Fruit fly (Drosophila melanogaster) whole organism, embryonic: ENCODE measurements around the gene Trm7-34.

Experiments
- CG10431 ChIP-seq: fragments of 200-800 bp; sonication (Bioruptor generic); optimal IDR thresholded peaks from 3 replicates; lab custom pipeline; 2018; ENCODE audit warnings: missing biosample characterization, mild to moderate bottlenecking, missing genetic modification characterization
- CG11504 ChIP-seq: fragments of 200-800 bp; sonication (Bioruptor generic); optimal IDR thresholded peaks from 3 replicates; lab custom pipeline; 2019; ENCODE audit warnings: missing biosample characterization, mild to moderate bottlenecking, missing genetic modification characterization, moderate library complexity
- CG11560 ChIP-seq: fragments of 200-800 bp; sonication (Bioruptor generic); IDR thresholded peaks from 3 replicates; pipeline ENCODE4 v1.3.6; 2022; ENCODE audit warnings: missing biosample characterization, missing genetic modification characterization
- CG1233 ChIP-seq: fragments of 200-800 bp; sonication (Bioruptor generic); optimal IDR thresholded peaks from 4 replicates; lab custom pipeline; 2018; ENCODE audit warnings: missing biosample characterization, mild to moderate bottlenecking, missing genetic modification characterization
- CG14050 ChIP-seq: fragments of 200-800 bp; sonication (Bioruptor generic); IDR thresholded peaks from 3 replicates; pipeline ENCODE4 v1.3.6; 2022; ENCODE audit warnings: missing biosample characterization, missing genetic modification characterization
- CG14710 ChIP-seq: fragments of 200-800 bp; sonication (Bioruptor generic); optimal IDR thresholded peaks from 3 replicates; lab custom pipeline; 2019; ENCODE audit warnings: missing biosample characterization, mild to moderate bottlenecking, missing genetic modification characterization, moderate library complexity
- CG14965 ChIP-seq: fragments of 200-800 bp; sonication (Bioruptor generic); optimal IDR thresholded peaks from 2 replicates; lab custom pipeline; 2016; ENCODE audit warnings: missing biosample characterization, missing genetic modification characterization, borderline replicate concordance
- CG1529 ChIP-seq: fragments of 200-800 bp; sonication (Bioruptor generic); optimal IDR thresholded peaks from 3 replicates; lab custom pipeline; 2018; ENCODE audit warnings: missing biosample characterization, missing genetic modification characterization
- CG15514 ChIP-seq: fragments of 200-800 bp; sonication (Bioruptor generic); optimal IDR thresholded peaks from 3 replicates; lab custom pipeline; 2017; ENCODE audit warnings: missing biosample characterization, missing genetic modification characterization, mild to moderate bottlenecking, moderate library complexity, missing genetic modification reagents
- CG17361 ChIP-seq: fragments of 200-800 bp; sonication (Bioruptor generic); IDR thresholded peaks from 3 replicates; pipeline ENCODE4 v1.3.6; 2022; ENCODE audit warnings: missing biosample characterization, missing genetic modification characterization
- CG2116 ChIP-seq: fragments of 200-800 bp; sonication (Bioruptor generic); optimal IDR thresholded peaks from 3 replicates; lab custom pipeline; 2018; ENCODE audit warnings: missing biosample characterization, mild to moderate bottlenecking, missing genetic modification characterization
- CG2199 ChIP-seq: fragments of 200-800 bp; sonication (Bioruptor generic); IDR thresholded peaks from 3 replicates; pipeline ENCODE4 v1.3.6; 2022; ENCODE audit warnings: missing biosample characterization, missing genetic modification characterization
- CG32772 ChIP-seq: fragments of 200-800 bp; sonication (Bioruptor generic); IDR thresholded peaks from 2 replicates; pipeline ENCODE4 v1.3.6; 2022; ENCODE audit warnings: missing biosample characterization, missing genetic modification characterization
- CG3407 ChIP-seq: fragments of 200-800 bp; sonication (Bioruptor generic); optimal IDR thresholded peaks from 2 replicates; lab custom pipeline; 2018; ENCODE audit warnings: missing biosample characterization, mild to moderate bottlenecking, missing genetic modification characterization
- CG34422 ChIP-seq: fragments of 200-800 bp; sonication (Bioruptor generic); IDR thresholded peaks from 3 replicates; pipeline ENCODE4 v1.3.6; 2022; ENCODE audit warnings: missing biosample characterization, missing genetic modification characterization
- CG3847 ChIP-seq: fragments of 200-800 bp; sonication (Bioruptor generic); IDR thresholded peaks from 2 replicates; pipeline ENCODE4 v1.3.6; 2022; ENCODE audit warnings: missing biosample characterization, missing genetic modification characterization
- CG6689 ChIP-seq: fragments of 200-800 bp; sonication (Bioruptor generic); IDR thresholded peaks from 2 replicates; pipeline ENCODE4 v1.3.6; 2022; ENCODE audit warnings: missing biosample characterization, missing genetic modification characterization
- CG8478 ChIP-seq: fragments of >200 bp; optimal IDR thresholded peaks from 2 replicates; lab custom pipeline; 2018
- D19A ChIP-seq: fragments of 200-800 bp; optimal IDR thresholded peaks from 3 replicates; lab custom pipeline; 2019; ENCODE audit warnings: missing biosample characterization, mild to moderate bottlenecking, missing genetic modification characterization, moderate library complexity
- D19B ChIP-seq: fragments of 200-800 bp; sonication (Bioruptor generic); optimal IDR thresholded peaks from 2 replicates; lab custom pipeline; 2017; ENCODE audit warnings: missing biosample characterization, mild to moderate bottlenecking, missing genetic modification characterization
- ERR ChIP-seq: fragments of 200-800 bp; sonication (Bioruptor generic); optimal IDR thresholded peaks from 2 replicates; lab custom pipeline; 2016; ENCODE audit warnings: missing biosample characterization, missing genetic modification characterization
- H15 ChIP-seq: fragments of 200-800 bp; sonication (Bioruptor generic); IDR thresholded peaks from 3 replicates; pipeline ENCODE4 v1.3.6; 2022; ENCODE audit warnings: missing biosample characterization, missing genetic modification characterization
- HLH54F ChIP-seq: fragments of 200-800 bp; sonication (Bioruptor generic); optimal IDR thresholded peaks from 3 replicates; lab custom pipeline; 2016; ENCODE audit warnings: missing biosample characterization, missing genetic modification characterization
- HmgZ ChIP-seq: fragments of 200-800 bp; sonication (Bioruptor generic); optimal IDR thresholded peaks from 2 replicates; lab custom pipeline; 2018; ENCODE audit warnings: missing biosample characterization, mild to moderate bottlenecking, missing genetic modification characterization
- Mrtf ChIP-seq: fragments of 200-800 bp; sonication (Bioruptor generic); IDR thresholded peaks from 3 replicates; pipeline ENCODE4 v1.3.6; 2022; ENCODE audit warnings: missing biosample characterization, missing genetic modification characterization
- Nf-YC ChIP-seq: fragments of 200-800 bp; optimal IDR thresholded peaks from 3 replicates; lab custom pipeline; 2019; ENCODE audit warnings: missing biosample characterization, mild to moderate bottlenecking, missing genetic modification characterization, moderate library complexity
- Optix ChIP-seq: fragments of 200-800 bp; sonication (Bioruptor generic); IDR thresholded peaks from 3 replicates; pipeline ENCODE4 v1.3.6; 2022; ENCODE audit warnings: missing biosample characterization, missing genetic modification characterization
- Pdp1 ChIP-seq, 2 experiments: fragments of 200-800 bp; sonication (Bioruptor generic); optimal IDR thresholded peaks; 3 replicates each; lab custom pipeline; 2016; ENCODE audit warnings: missing biosample characterization in 2 of 2, missing genetic modification characterization in 2 of 2, mild to moderate bottlenecking in 1 of 2, moderate library complexity in 1 of 2
- Rx ChIP-seq: fragments of 200-800 bp; sonication (Bioruptor generic); IDR thresholded peaks from 2 replicates; pipeline ENCODE4 v1.3.6; 2022; ENCODE audit warnings: missing biosample characterization, missing genetic modification characterization
- Sox100B ChIP-seq: fragments of 200-800 bp; sonication (Bioruptor generic); optimal IDR thresholded peaks from 3 replicates; lab custom pipeline; 2018; ENCODE audit warnings: missing biosample characterization, mild to moderate bottlenecking, missing genetic modification characterization
- Sry-δ ChIP-seq: fragments of 200-800 bp; sonication (Bioruptor generic); optimal IDR thresholded peaks from 2 replicates; lab custom pipeline; 2016; ENCODE audit warnings: missing biosample characterization, missing genetic modification characterization
- ac ChIP-seq: fragments of 200-800 bp; sonication (Bioruptor generic); optimal IDR thresholded peaks from 3 replicates; lab custom pipeline; 2017; ENCODE audit warnings: missing biosample characterization, mild to moderate bottlenecking, missing genetic modification characterization
- al ChIP-seq: fragments of 200-800 bp; sonication (Bioruptor generic); IDR thresholded peaks from 2 replicates; pipeline ENCODE4 v1.3.6; 2022; ENCODE audit warnings: missing biosample characterization, missing genetic modification characterization
- bbx ChIP-seq: fragments of 200-800 bp; sonication (Bioruptor generic); IDR thresholded peaks from 2 replicates; pipeline ENCODE4 v1.3.6; 2022; ENCODE audit warnings: missing biosample characterization, missing genetic modification characterization; ENCODE audit not compliant: partially characterized antibody
- chn ChIP-seq: fragments of 200-800 bp; sonication (Bioruptor generic); optimal IDR thresholded peaks from 2 replicates; lab custom pipeline; 2016; ENCODE audit warnings: missing biosample characterization, missing genetic modification characterization
- crc ChIP-seq: fragments of 200-800 bp; sonication (Bioruptor generic); optimal IDR thresholded peaks from 2 replicates; lab custom pipeline; 2016; ENCODE audit warnings: missing biosample characterization, missing genetic modification characterization
- crp ChIP-seq, 2 experiments: fragments of 200-800 bp; sonication (Bioruptor generic); optimal IDR thresholded peaks; 2 replicates in 1 of 2; 3 replicates in 1 of 2; lab custom pipeline; 2017; ENCODE audit warnings: missing biosample characterization in 2 of 2, missing genetic modification characterization in 2 of 2, mild to moderate bottlenecking in 1 of 2, moderate library complexity in 1 of 2
- dm ChIP-seq: fragments of 200-800 bp; sonication (Bioruptor generic); optimal IDR thresholded peaks from 3 replicates; lab custom pipeline; 2016; ENCODE audit warnings: missing biosample characterization, missing genetic modification characterization
- emc ChIP-seq: fragments of 200-800 bp; sonication (Bioruptor generic); optimal IDR thresholded peaks from 2 replicates; lab custom pipeline; 2016; ENCODE audit warnings: missing biosample characterization, missing genetic modification characterization
- esg ChIP-seq: fragments of 200-800 bp; sonication (Bioruptor generic); conservative IDR thresholded peaks from 2 replicates; pipeline ENCODE4 v1.3.6; 2022; ENCODE audit warnings: missing biosample characterization, missing genetic modification characterization
- eve ChIP-seq, 2 experiments: fragments of >200 bp; optimal IDR thresholded peaks; 2 replicates each; lab custom pipeline; 2017; ENCODE audit warnings: missing biosample characterization in 2 of 2, missing genetic modification characterization in 2 of 2
- ftz-f1 ChIP-seq: fragments of 200-800 bp; sonication (Bioruptor generic); optimal IDR thresholded peaks from 2 replicates; lab custom pipeline; 2016; ENCODE audit warnings: missing biosample characterization, missing genetic modification characterization
- grn ChIP-seq: fragments of 200-800 bp; sonication (Bioruptor generic); optimal IDR thresholded peaks from 3 replicates; lab custom pipeline; 2017; ENCODE audit warnings: missing biosample characterization, missing genetic modification characterization
- nerfin-1 ChIP-seq: fragments of 200-800 bp; sonication (Bioruptor generic); optimal IDR thresholded peaks from 3 replicates; lab custom pipeline; 2019; ENCODE audit warnings: missing biosample characterization, mild to moderate bottlenecking, missing genetic modification characterization, moderate library complexity
- schlank ChIP-seq: fragments of 200-800 bp; sonication (Bioruptor generic); optimal IDR thresholded peaks from 2 replicates; lab custom pipeline; 2018; ENCODE audit warnings: missing biosample characterization, mild to moderate bottlenecking, missing genetic modification characterization
- sisA ChIP-seq: fragments of 200-800 bp; sonication (Bioruptor generic); IDR thresholded peaks from 2 replicates; pipeline ENCODE4 v1.3.6; 2022; ENCODE audit warnings: missing biosample characterization, missing genetic modification characterization
- sob ChIP-seq: fragments of 200-800 bp; sonication (Bioruptor generic); IDR thresholded peaks from 2 replicates; pipeline ENCODE4 v1.3.6; 2022; ENCODE audit warnings: missing biosample characterization, missing genetic modification characterization
- sr ChIP-seq: fragments of 200-800 bp; sonication (Bioruptor generic); IDR thresholded peaks from 3 replicates; pipeline ENCODE4 v1.3.6; 2022; ENCODE audit warnings: missing biosample characterization, missing genetic modification characterization
- ttk ChIP-seq: fragments of 200-800 bp; sonication (Bioruptor generic); IDR thresholded peaks from 2 replicates; pipeline ENCODE4 v2.1.2; 2022; ENCODE audit warnings: missing biosample characterization, missing genetic modification characterization
- unc-4 ChIP-seq: fragments of 200-800 bp; sonication (Bioruptor generic); IDR thresholded peaks from 2 replicates; pipeline ENCODE4 v1.3.6; 2022; ENCODE audit warnings: missing biosample characterization, missing genetic modification characterization; ENCODE audit not compliant: partially characterized antibody

Gene Trm7-34

dm6 chr3R:21179592-21180390, 46.1 kb upstream of the Trm7-34 start (continued):
- TF ChIP-seq CG3847 (GFP tag; lab: Robert Waterston, UW) (no peak), CG8478 (peak; percentile 49), bbx (GFP tag; lab: Robert Waterston, UW) (peak; percentile 51), sob (GFP tag; lab: Robert Waterston, UW) (peak; percentile 45; the same call in 1 of the 2 replicates), grn (GFP tag; lab: Kevin White, UChicago) (peak; percentile 90), unc-4 (GFP tag; lab: Robert Waterston, UW) (peak; percentile 43; the same call in 1 of the 2 replicates), CG14965 (GFP tag; lab: Kevin White, UChicago) (peak; percentile 89), D19A (tag; lab: Kevin White, UChicago) (peak; percentile 8), ac (GFP tag; lab: Kevin White, UChicago) (no peak), sisA (GFP tag; lab: Robert Waterston, UW) (no peak), CG32772 (no peak), ERR (no peak), CG11504 (tag; lab: Kevin White, UChicago) (peak; percentile 46), CG3407 (GFP tag; lab: Kevin White, UChicago) (no peak), H15 (GFP tag; lab: Robert Waterston, UW) (no peak), crp (GFP tag; optimal IDR thresholded peaks at IDR 0.05; lab: Kevin White, UChicago) (no peak), nerfin-1 (tag; lab: Kevin White, UChicago) (no peak), CG34422 (GFP tag; lab: Robert Waterston, UW) (no peak), Sox100B (GFP tag; lab: Kevin White, UChicago) (no peak), Rx (GFP tag; lab: Robert Waterston, UW) (no peak), Optix (GFP tag; lab: Robert Waterston, UW) (no peak), ftz-f1 (no peak), CG11560 (tag; lab: Robert Waterston, UW) (peak; percentile 75; the same call in 2 of the 3 replicates), HmgZ (no peak), CG2116 (peak; percentile 42), CG15514 (peak; percentile 40), D19B (GFP tag; lab: Kevin White, UChicago) (no peak), CG1529 (GFP tag; lab: Kevin White, UChicago) (no peak), al (GFP tag; lab: Robert Waterston, UW) (no peak), ttk (GFP tag; lab: Robert Waterston, UW) (no peak)

dm6 chr3R:21176663-21177145, 43.0 kb upstream of the Trm7-34 start:
- TF ChIP-seq Mrtf (GFP tag; lab: Robert Waterston, UW) (no peak), chn (GFP tag; lab: Kevin White, UChicago) (no peak), CG14710 (tag; lab: Kevin White, UChicago) (peak; percentile 27), sr (GFP tag; lab: Robert Waterston, UW) (no peak), emc (GFP tag; lab: Kevin White, UChicago) (no peak), CG1233 (GFP tag; lab: Kevin White, UChicago) (peak; percentile 22), schlank (tag; lab: Kevin White, UChicago) (peak; percentile 23), esg (GFP tag; lab: Robert Waterston, UW) (0 out of 2 replicates have a peak, but pooled peaks have one; percentile 20), CG6689 (GFP tag; lab: Robert Waterston, UW) (0 out of 2 replicates have a peak, but pooled peaks have one; percentile 8), CG2199 (GFP tag; lab: Robert Waterston, UW) (no peak), dm (GFP tag; lab: Kevin White, UChicago) (no peak), crc (peak; percentile 7), HLH54F (no peak), CG14050 (GFP tag; lab: Robert Waterston, UW) (no peak), CG15514 (peak; percentile 11), Sry-δ (GFP tag; lab: Kevin White, UChicago) (no peak), CG17361 (GFP tag; lab: Robert Waterston, UW) (0 out of 3 replicates have a peak, but pooled peaks have one; percentile 18), Pdp1 (GFP tag; optimal IDR thresholded peaks at IDR 0.05; lab: Kevin White, UChicago) (peak in 1 of 2 experiments; percentile 20), Nf-YC (tag; lab: Kevin White, UChicago) (no peak), CG10431 (GFP tag; lab: Kevin White, UChicago) (peak; percentile 6), eve (GFP tag; optimal IDR thresholded peaks at IDR 0.05; lab: Kevin White, UChicago) (no peak)
